Worm (Caenorhabditis elegans) whole organism, L4 larva: ENCODE results near the gene pbs-1.

Experiments used
- D1046.2 ChIP-seq: fragments of 200-800 bp; sonication (Bioruptor generic); IDR thresholded peaks from 2 replicates; pipeline ENCODE4 v1.3.6; 2022; ENCODE audit warnings: missing genetic modification characterization, missing compliant biosample characterization
- F10B5.3 ChIP-seq: sonication (generic microtip); optimal IDR thresholded peaks from 2 replicates; lab custom pipeline; 2016; ENCODE audit warnings: mild to moderate bottlenecking, missing genetic modification characterization, missing compliant biosample characterization
- F26F4.8 ChIP-seq: fragments of 200-800 bp; sonication (Bioruptor generic); conservative IDR thresholded peaks from 2 replicates; pipeline ENCODE4 v1.3.6; 2022; ENCODE audit warnings: missing genetic modification characterization, missing compliant biosample characterization
- F49E8.2 ChIP-seq: sonication (generic microtip); optimal IDR thresholded peaks from 2 replicates; lab custom pipeline; 2016; ENCODE audit warnings: missing compliant biosample characterization, mild to moderate bottlenecking, missing genetic modification characterization, borderline replicate concordance
- R02D3.7 ChIP-seq: fragments of 150-350 bp; sonication (generic microtip); optimal IDR thresholded peaks from 3 replicates; lab custom pipeline; 2014; ENCODE audit warnings: missing biosample characterization, missing genetic modification characterization
- Y48G9A.11 ChIP-seq: fragments of 200-800 bp; sonication (Bioruptor generic); IDR thresholded peaks from 2 replicates; pipeline ENCODE4 v1.3.6; 2022; ENCODE audit warnings: missing genetic modification reagents, missing genetic modification characterization, missing compliant biosample characterization
- Y5F2A.4 ChIP-seq: fragments of 200-800 bp; sonication (Bioruptor generic); optimal IDR thresholded peaks from 2 replicates; lab custom pipeline; 2018; ENCODE audit warnings: mild to moderate bottlenecking, missing genetic modification characterization, missing compliant biosample characterization
- Y75B8A.6 ChIP-seq: fragments of 200-800 bp; sonication (Bioruptor generic); IDR thresholded peaks from 2 replicates; pipeline ENCODE4 v1.3.6; 2022; ENCODE audit warnings: missing genetic modification reagents, missing genetic modification characterization, missing compliant biosample characterization
- ZK546.5 ChIP-seq, 2 experiments: sonication (generic microtip); optimal IDR thresholded peaks; 2 replicates each; lab custom pipeline; 2017; ENCODE audit warnings: missing biosample characterization in 2 of 2, missing genetic modification characterization in 2 of 2
- aha-1 ChIP-seq: fragments of 150-350 bp; peaks from one replicate; lab custom pipeline; 2014; ENCODE audit warnings: missing biosample characterization, missing genetic modification characterization
- aly-2 ChIP-seq: sonication (generic microtip); optimal IDR thresholded peaks from 2 replicates; lab custom pipeline; 2018; ENCODE audit warnings: missing biosample characterization, missing genetic modification characterization
- attf-4 ChIP-seq: sonication (generic microtip); optimal IDR thresholded peaks from 3 replicates; lab custom pipeline; 2017; ENCODE audit warnings: missing biosample characterization, missing genetic modification characterization
- ceh-28 ChIP-seq: fragments of 150-350 bp; optimal IDR thresholded peaks from 2 replicates; lab custom pipeline; 2014; ENCODE audit warnings: missing biosample characterization, missing genetic modification reagents, missing genetic modification characterization
- ceh-32 ChIP-seq: sonication (generic microtip); optimal IDR thresholded peaks from 2 replicates; lab custom pipeline; 2016; ENCODE audit warnings: mild to moderate bottlenecking, missing genetic modification characterization, missing compliant biosample characterization; ENCODE audit not compliant: poor library complexity
- ceh-82 ChIP-seq: sonication (generic microtip); optimal IDR thresholded peaks from 2 replicates; lab custom pipeline; 2017; ENCODE audit warnings: missing biosample characterization, missing genetic modification characterization
- ces-1 ChIP-seq: fragments of 150-350 bp; sonication (generic microtip); optimal IDR thresholded peaks from 4 replicates; lab custom pipeline; 2014; ENCODE audit warnings: missing biosample characterization, missing genetic modification reagents, missing genetic modification characterization
- daf-12 ChIP-seq: fragments of 150-350 bp; optimal IDR thresholded peaks from 2 replicates; lab custom pipeline; 2014; ENCODE audit warnings: missing biosample characterization, missing genetic modification reagents, missing genetic modification characterization
- daf-16 ChIP-seq, 3 experiments: sonication (generic microtip); optimal IDR thresholded peaks; 2 replicates each; lab custom pipeline; 2016 to 2017; ENCODE audit warnings: missing genetic modification characterization in 3 of 3, missing genetic modification reagents in 3 of 3, mild to moderate bottlenecking in 2 of 3, missing compliant biosample characterization in 2 of 3, missing biosample characterization in 1 of 3, moderate library complexity in 1 of 3
- dmd-6 ChIP-seq: fragments of 200-800 bp; sonication (Bioruptor generic); IDR thresholded peaks from 2 replicates; pipeline ENCODE4 v1.3.6; 2022; ENCODE audit warnings: missing genetic modification reagents, missing genetic modification characterization, missing compliant biosample characterization
- dmd-8 ChIP-seq: fragments of 200-800 bp; sonication (Bioruptor generic); IDR thresholded peaks from 2 replicates; pipeline ENCODE4 v1.3.6; 2022; ENCODE audit warnings: missing genetic modification characterization, missing compliant biosample characterization
- dve-1 ChIP-seq: sonication (generic microtip); optimal IDR thresholded peaks from 2 replicates; lab custom pipeline; 2017; ENCODE audit warnings: antibody characterized with exemption, mild to moderate bottlenecking, missing genetic modification characterization, missing compliant biosample characterization; ENCODE audit not compliant: insufficient read depth
- egl-43 ChIP-seq: fragments of 200-800 bp; sonication (Bioruptor generic); IDR thresholded peaks from 2 replicates; pipeline ENCODE4 v1.3.6; 2022; ENCODE audit warnings: missing genetic modification reagents, missing genetic modification characterization, missing compliant biosample characterization
- gei-8 ChIP-seq: fragments of 200-800 bp; sonication (Bioruptor generic); optimal IDR thresholded peaks from 2 replicates; lab custom pipeline; 2018; ENCODE audit warnings: mild to moderate bottlenecking, missing genetic modification characterization, missing compliant biosample characterization
- hlh-11 ChIP-seq: fragments of 200-800 bp; sonication (Bioruptor generic); optimal IDR thresholded peaks from 2 replicates; lab custom pipeline; 2018; ENCODE audit warnings: mild to moderate bottlenecking, missing genetic modification characterization, missing compliant biosample characterization
- lin-1 ChIP-seq: fragments of 200-800 bp; sonication (Bioruptor generic); IDR thresholded peaks from 2 replicates; pipeline ENCODE4 v1.3.6; 2022; ENCODE audit warnings: missing genetic modification reagents, missing genetic modification characterization, missing compliant biosample characterization
- lin-39 ChIP-seq: fragments of 150-350 bp; optimal IDR thresholded peaks from 2 replicates; lab custom pipeline; 2014; ENCODE audit warnings: missing biosample characterization, missing genetic modification reagents, missing genetic modification characterization
- madf-5 ChIP-seq, 2 experiments: fragments of 200-800 bp; sonication (Bioruptor generic); IDR thresholded peaks; 2 replicates each; pipeline ENCODE4 v1.3.6; 2022; ENCODE audit warnings: missing compliant biosample characterization in 2 of 2, missing genetic modification characterization in 2 of 2
- madf-9 ChIP-seq: fragments of 200-800 bp; sonication (Bioruptor generic); conservative IDR thresholded peaks from 2 replicates; pipeline ENCODE4 v1.3.6; 2022; ENCODE audit warnings: missing genetic modification reagents, missing genetic modification characterization, missing compliant biosample characterization
- mep-1 ChIP-seq: fragments of 150-350 bp; sonication (generic microtip); optimal IDR thresholded peaks from 3 replicates; lab custom pipeline; 2014; ENCODE audit warnings: missing biosample characterization, missing genetic modification characterization
- nhr-102 ChIP-seq: sonication (generic microtip); optimal IDR thresholded peaks from 2 replicates; lab custom pipeline; 2016; ENCODE audit warnings: mild to moderate bottlenecking, missing genetic modification characterization, moderate library complexity, missing compliant biosample characterization
- nhr-11 ChIP-seq: fragments of 150-350 bp; optimal IDR thresholded peaks from 2 replicates; lab custom pipeline; 2014; ENCODE audit warnings: missing biosample characterization, missing genetic modification characterization
- nhr-237 ChIP-seq: sonication (generic microtip); optimal IDR thresholded peaks from 2 replicates; lab custom pipeline; 2017; ENCODE audit warnings: missing biosample characterization, missing genetic modification characterization
- nhr-25 ChIP-seq: sonication (generic microtip); optimal IDR thresholded peaks from 2 replicates; lab custom pipeline; 2017; ENCODE audit warnings: missing genetic modification characterization, mild to moderate bottlenecking, missing compliant biosample characterization, antibody characterized with exemption, moderate library complexity, borderline replicate concordance; ENCODE audit not compliant: insufficient read depth
- nhr-28 ChIP-seq: fragments of 150-350 bp; optimal IDR thresholded peaks from 2 replicates; lab custom pipeline; 2014; ENCODE audit warnings: missing biosample characterization, missing genetic modification characterization
- nhr-41 ChIP-seq: fragments of 200-800 bp; sonication (Bioruptor generic); IDR thresholded peaks from 2 replicates; pipeline ENCODE4 v1.3.6; 2022; ENCODE audit warnings: missing genetic modification reagents, missing genetic modification characterization, missing compliant biosample characterization
- nhr-76 ChIP-seq: fragments of 150-350 bp; optimal IDR thresholded peaks from 2 replicates; lab custom pipeline; 2014; ENCODE audit warnings: missing biosample characterization, missing genetic modification characterization
- pqm-1 ChIP-seq: sonication (generic microtip); optimal IDR thresholded peaks from 2 replicates; lab custom pipeline; 2017; ENCODE audit warnings: missing biosample characterization, missing genetic modification characterization
- sdz-12 ChIP-seq: fragments of 200-800 bp; sonication (Bioruptor generic); optimal IDR thresholded peaks from 2 replicates; lab custom pipeline; 2018; ENCODE audit warnings: mild to moderate bottlenecking, missing genetic modification characterization, missing compliant biosample characterization
- skn-1 ChIP-seq: fragments of 150-350 bp; optimal IDR thresholded peaks from 2 replicates; lab custom pipeline; 2014; ENCODE audit warnings: missing biosample characterization, missing genetic modification characterization
- snpc-1.2 ChIP-seq: fragments of 200-800 bp; sonication (Bioruptor generic); IDR thresholded peaks from 2 replicates; pipeline ENCODE4 v1.3.6; 2022; ENCODE audit warnings: missing genetic modification reagents, missing genetic modification characterization, missing compliant biosample characterization
- spr-1 ChIP-seq: sonication (generic microtip); optimal IDR thresholded peaks from 2 replicates; lab custom pipeline; 2016; ENCODE audit warnings: mild to moderate bottlenecking, missing genetic modification characterization, missing compliant biosample characterization
- tag-97 ChIP-seq: fragments of 200-800 bp; sonication (Bioruptor generic); IDR thresholded peaks from 2 replicates; pipeline ENCODE4 v1.3.6; 2022; ENCODE audit warnings: missing genetic modification characterization, missing compliant biosample characterization
- tra-1 ChIP-seq: fragments of 200-800 bp; sonication (Bioruptor generic); IDR thresholded peaks from 2 replicates; pipeline ENCODE4 v1.3.6; 2022; ENCODE audit warnings: missing genetic modification reagents, missing genetic modification characterization, missing compliant biosample characterization
- unc-62 ChIP-seq, 3 experiments: fragments of 150-350 bp in 1 of 3; sonication (generic microtip); optimal IDR thresholded peaks in 2 of 3; peaks in 1 of 3; 1 replicate in 1 of 3; 2 replicates in 2 of 3; lab custom pipeline; 2014 to 2017; ENCODE audit warnings: missing biosample characterization in 3 of 3, missing genetic modification characterization in 3 of 3, missing genetic modification reagents in 3 of 3, missing genotype in 1 of 3
- zag-1 ChIP-seq: fragments of 150-350 bp; optimal IDR thresholded peaks from 2 replicates; lab custom pipeline; 2014; ENCODE audit warnings: missing biosample characterization, missing genetic modification characterization

Gene pbs-1

ce11 chrIV:1740105-1741023 lies 30.8 kb upstream of the pbs-1 start, which contains the start of gene ptpn-22:
ptpn-22 (minus strand) TSS chrIV:1740262.
- TF ChIP-seq nhr-28 (tag; lab: Kevin White, UChicago) (peak; percentile 9), snpc-1.2 (GFP tag; lab: Robert Waterston, UW) (no peak), nhr-25 (tag; lab: Kevin White, UChicago) (no peak), mep-1 (tag; lab: Kevin White, UChicago) (no peak), Y5F2A.4 (GFP tag; lab: Kevin White, UChicago) (no peak), ceh-32 (no peak), daf-16 (GFP tag; optimal IDR thresholded peaks at IDR 0.05; lab: Kevin White, UChicago) (no peak), daf-16 (tag; optimal IDR thresholded peaks at IDR 0.05; lab: Kevin White, UChicago) (peak; percentile 18), hlh-11 (tag; lab: Kevin White, UChicago) (peak; percentile 25), F26F4.8 (no peak), aly-2 (tag; lab: Kevin White, UChicago) (no peak), ceh-28 (peak; percentile 90), unc-62 (GFP tag; optimal IDR thresholded peaks at IDR 0.05 in 1 of 2; lab: Kevin White, UChicago) (no peak), unc-62 (tag; optimal IDR thresholded peaks at IDR 0.05; lab: Kevin White, UChicago) (no peak), aha-1 (tag; lab: Kevin White, UChicago) (peak; percentile 35), R02D3.7 (no peak), zag-1 (tag; lab: Kevin White, UChicago) (no peak), tag-97 (GFP tag; lab: Robert Waterston, UW) (no peak), nhr-11 (tag; lab: Kevin White, UChicago) (no peak), nhr-41 (GFP tag; lab: Robert Waterston, UW) (no peak), ces-1 (no peak), dve-1 (tag; lab: Kevin White, UChicago) (no peak), D1046.2 (GFP tag; lab: Robert Waterston, UW) (no peak), Y48G9A.11 (GFP tag; lab: Robert Waterston, UW) (no peak), attf-4 (tag; lab: Kevin White, UChicago) (no peak), lin-39 (tag; lab: Kevin White, UChicago) (no peak), gei-8 (no peak), ceh-82 (tag; lab: Kevin White, UChicago) (no peak)

DNA sequence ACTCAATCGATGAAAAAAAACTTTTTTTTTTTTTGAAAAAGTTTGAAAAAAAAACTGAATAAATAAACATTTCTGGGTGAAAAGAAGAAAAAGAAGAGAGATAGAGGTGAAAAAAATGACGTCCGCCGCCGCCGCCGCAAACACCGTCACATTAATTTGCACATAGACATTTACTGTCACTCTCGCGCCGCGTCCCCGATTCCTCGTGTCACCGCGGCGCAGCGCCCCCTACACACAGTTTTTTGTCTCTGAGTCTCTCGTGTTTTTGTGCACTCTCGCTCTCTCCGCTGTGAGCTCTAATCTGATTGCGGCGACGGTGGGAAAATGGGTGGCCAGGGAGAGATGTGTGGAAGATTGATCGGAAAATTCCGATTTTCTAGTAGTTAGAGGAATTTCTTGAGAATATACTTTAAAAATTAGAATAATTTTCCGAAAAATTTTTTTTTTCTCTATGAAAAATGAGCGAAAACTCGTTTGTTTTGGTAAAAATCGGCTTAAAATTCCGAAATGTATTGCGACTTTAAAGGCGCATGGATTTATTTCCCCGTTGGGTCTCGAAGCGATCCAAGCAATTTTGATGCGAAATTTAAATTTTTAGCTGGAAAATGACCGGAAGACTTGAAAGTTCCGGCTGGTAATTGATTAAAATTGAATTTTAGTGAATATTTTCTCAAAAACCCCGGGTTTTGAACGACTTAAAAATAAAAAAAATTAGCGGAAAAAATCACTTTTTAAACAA lies 30.0 kb upstream of the pbs-1 start:
- TF ChIP-seq ceh-82 (tag; lab: Kevin White, UChicago) = no peak
- TF ChIP-seq daf-16 (GFP tag; optimal IDR thresholded peaks at IDR 0.05; lab: Kevin White, UChicago) = no peak
- TF ChIP-seq daf-16 (tag; optimal IDR thresholded peaks at IDR 0.05; lab: Kevin White, UChicago) = peak; percentile 38
- TF ChIP-seq daf-12 = no peak
- TF ChIP-seq F10B5.3 = no peak
- TF ChIP-seq snpc-1.2 (GFP tag; lab: Robert Waterston, UW) = no peak
- no peak for TF ChIP-seq spr-1 (tag; lab: Kevin White, UChicago)
- no peak for TF ChIP-seq madf-5 (GFP tag; IDR thresholded peaks at IDR 0.05; lab: Robert Waterston, UW)
- TF ChIP-seq dmd-6 (GFP tag; lab: Robert Waterston, UW) = peak; percentile 48; the same call in 1 of the 2 replicates
- TF ChIP-seq egl-43 (GFP tag; lab: Robert Waterston, UW) = peak; percentile 63; the same call in 1 of the 2 replicates
- no peak for TF ChIP-seq ceh-32
- no peak for TF ChIP-seq nhr-237 (tag; lab: Kevin White, UChicago)
- TF ChIP-seq madf-9 = peak; percentile 47; the same call in 1 of the 2 replicates
- no peak for TF ChIP-seq skn-1 (tag; lab: Kevin White, UChicago)
- TF ChIP-seq ceh-28 = no peak
- TF ChIP-seq Y5F2A.4 (GFP tag; lab: Kevin White, UChicago) = no peak
- TF ChIP-seq lin-1 (GFP tag; lab: Robert Waterston, UW) = no peak
- TF ChIP-seq tra-1 (GFP tag; lab: Robert Waterston, UW) = no peak
- peak; percentile 16 for TF ChIP-seq pqm-1 (tag; lab: Kevin White, UChicago)
- TF ChIP-seq F49E8.2 (tag; lab: Kevin White, UChicago) = no peak
- TF ChIP-seq nhr-41 (GFP tag; lab: Robert Waterston, UW) = no peak
- TF ChIP-seq nhr-76 (tag; lab: Kevin White, UChicago) = no peak
- no peak for TF ChIP-seq ZK546.5 (tag; optimal IDR thresholded peaks at IDR 0.05; lab: Kevin White, UChicago)
- TF ChIP-seq nhr-102 = no peak
- TF ChIP-seq aly-2 (tag; lab: Kevin White, UChicago) = no peak
- no peak for TF ChIP-seq sdz-12 (GFP tag; lab: Kevin White, UChicago)
- no peak for TF ChIP-seq Y75B8A.6 (GFP tag; lab: Robert Waterston, UW)
- TF ChIP-seq dmd-8 (GFP tag; lab: Robert Waterston, UW) = no peak
